Worm (Caenorhabditis elegans) whole organism, L4 larva: ENCODE results near the gene K07H8.2.
A peak's percentile ranks its signal among the peaks of the same experiment; 100 is the strongest.

Experiments
- F10B5.3 ChIP-seq: sonication (generic microtip); optimal IDR thresholded peaks from 2 replicates; lab custom pipeline; 2016; ENCODE audit warnings: mild to moderate bottlenecking, missing genetic modification characterization, missing compliant biosample characterization
- F26F4.8 ChIP-seq: fragments of 200-800 bp; sonication (Bioruptor generic); conservative IDR thresholded peaks from 2 replicates; pipeline ENCODE4 v1.3.6; 2022; ENCODE audit warnings: missing genetic modification characterization, missing compliant biosample characterization
- F37D6.2 ChIP-seq: sonication (generic microtip); optimal IDR thresholded peaks from 2 replicates; lab custom pipeline; 2016; ENCODE audit warnings: mild to moderate bottlenecking, missing genetic modification characterization, missing compliant biosample characterization
- T26A8.4 ChIP-seq: fragments of 200-800 bp; sonication (Bioruptor generic); IDR thresholded peaks from 2 replicates; pipeline ENCODE4 v1.3.6; 2022; ENCODE audit warnings: missing genetic modification characterization, missing compliant biosample characterization
- Y5F2A.4 ChIP-seq: fragments of 200-800 bp; sonication (Bioruptor generic); optimal IDR thresholded peaks from 2 replicates; lab custom pipeline; 2018; ENCODE audit warnings: mild to moderate bottlenecking, missing genetic modification characterization, missing compliant biosample characterization
- ZK337.2 ChIP-seq: fragments of 200-800 bp; sonication (Bioruptor generic); IDR thresholded peaks from 2 replicates; pipeline ENCODE4 v1.3.6; 2022; ENCODE audit warnings: missing genetic modification reagents, missing genetic modification characterization, missing compliant biosample characterization
- aha-1 ChIP-seq: fragments of 150-350 bp; peaks from one replicate; lab custom pipeline; 2014; ENCODE audit warnings: missing biosample characterization, missing genetic modification characterization
- ceh-62 ChIP-seq: sonication (generic microtip); optimal IDR thresholded peaks from 2 replicates; lab custom pipeline; 2017; ENCODE audit warnings: missing biosample characterization, missing genetic modification characterization
- ceh-82 ChIP-seq: sonication (generic microtip); optimal IDR thresholded peaks from 2 replicates; lab custom pipeline; 2017; ENCODE audit warnings: missing biosample characterization, missing genetic modification characterization
- ces-1 ChIP-seq: fragments of 150-350 bp; sonication (generic microtip); optimal IDR thresholded peaks from 4 replicates; lab custom pipeline; 2014; ENCODE audit warnings: missing biosample characterization, missing genetic modification reagents, missing genetic modification characterization
- daf-12 ChIP-seq: fragments of 150-350 bp; optimal IDR thresholded peaks from 2 replicates; lab custom pipeline; 2014; ENCODE audit warnings: missing biosample characterization, missing genetic modification reagents, missing genetic modification characterization
- daf-8 ChIP-seq: fragments of 200-800 bp; sonication (Bioruptor generic); IDR thresholded peaks from 2 replicates; pipeline ENCODE4 v1.3.6; 2022; ENCODE audit warnings: missing genetic modification characterization, missing compliant biosample characterization
- dmd-8 ChIP-seq: fragments of 200-800 bp; sonication (Bioruptor generic); IDR thresholded peaks from 2 replicates; pipeline ENCODE4 v1.3.6; 2022; ENCODE audit warnings: missing genetic modification characterization, missing compliant biosample characterization
- duxl-1 ChIP-seq: sonication (generic microtip); optimal IDR thresholded peaks from 2 replicates; lab custom pipeline; 2016; ENCODE audit warnings: mild to moderate bottlenecking, missing genetic modification characterization, moderate library complexity, missing compliant biosample characterization; ENCODE audit not compliant: poor library complexity
- egl-27 ChIP-seq: sonication (generic microtip); optimal IDR thresholded peaks from 3 replicates; lab custom pipeline; 2017; ENCODE audit warnings: missing biosample characterization, missing genetic modification reagents, missing genetic modification characterization
- fkh-10 ChIP-seq: fragments of 150-350 bp; optimal IDR thresholded peaks from 2 replicates; lab custom pipeline; 2014; ENCODE audit warnings: missing biosample characterization, missing genetic modification reagents, missing genetic modification characterization
- hmg-1.1 ChIP-seq: fragments of 200-800 bp; sonication (Bioruptor generic); IDR thresholded peaks from 2 replicates; pipeline ENCODE4 v1.3.6; 2022; ENCODE audit warnings: missing genetic modification reagents, missing genetic modification characterization, missing compliant biosample characterization
- jun-1 ChIP-seq: fragments of 150-350 bp; optimal IDR thresholded peaks from 2 replicates; lab custom pipeline; 2014; ENCODE audit warnings: missing biosample characterization, missing genetic modification reagents, missing genetic modification characterization
- lin-1 ChIP-seq: fragments of 200-800 bp; sonication (Bioruptor generic); IDR thresholded peaks from 2 replicates; pipeline ENCODE4 v1.3.6; 2022; ENCODE audit warnings: missing genetic modification reagents, missing genetic modification characterization, missing compliant biosample characterization
- lin-13 ChIP-seq: fragments of 150-350 bp; optimal IDR thresholded peaks from 2 replicates; lab custom pipeline; 2014; ENCODE audit warnings: missing biosample characterization, missing genetic modification reagents, missing genetic modification characterization
- lin-15B ChIP-seq: fragments of 150-350 bp; sonication (generic microtip); optimal IDR thresholded peaks from 3 replicates; lab custom pipeline; 2014; ENCODE audit warnings: missing biosample characterization, missing genetic modification characterization
- lsy-2 ChIP-seq, 2 experiments: fragments of 150-350 bp in 1 of 2; sonication (generic microtip) in 1 of 2; optimal IDR thresholded peaks; 2 replicates each; lab custom pipeline; 2014 to 2017; ENCODE audit warnings: missing biosample characterization in 2 of 2, missing genetic modification characterization in 2 of 2
- madf-5 ChIP-seq, 2 experiments: fragments of 200-800 bp; sonication (Bioruptor generic); IDR thresholded peaks; 2 replicates each; pipeline ENCODE4 v1.3.6; 2022; ENCODE audit warnings: missing compliant biosample characterization in 2 of 2, missing genetic modification characterization in 2 of 2
- mes-2 ChIP-seq: sonication (generic microtip); optimal IDR thresholded peaks from 2 replicates; lab custom pipeline; 2016; ENCODE audit warnings: missing genotype, mild to moderate bottlenecking, missing genetic modification characterization, missing compliant biosample characterization; ENCODE audit not compliant: poor library complexity, severe bottlenecking
- nhr-10 ChIP-seq: fragments of 150-350 bp; optimal IDR thresholded peaks from 2 replicates; lab custom pipeline; 2014; ENCODE audit warnings: missing biosample characterization, missing genetic modification characterization
- nhr-237 ChIP-seq: sonication (generic microtip); optimal IDR thresholded peaks from 2 replicates; lab custom pipeline; 2017; ENCODE audit warnings: missing biosample characterization, missing genetic modification characterization
- nhr-28 ChIP-seq: fragments of 150-350 bp; optimal IDR thresholded peaks from 2 replicates; lab custom pipeline; 2014; ENCODE audit warnings: missing biosample characterization, missing genetic modification characterization
- nhr-77 ChIP-seq: fragments of 150-350 bp; optimal IDR thresholded peaks from 2 replicates; lab custom pipeline; 2014; ENCODE audit warnings: missing biosample characterization, missing genetic modification characterization
- pqm-1 ChIP-seq: sonication (generic microtip); optimal IDR thresholded peaks from 2 replicates; lab custom pipeline; 2017; ENCODE audit warnings: missing biosample characterization, missing genetic modification characterization
- sdz-12 ChIP-seq: fragments of 200-800 bp; sonication (Bioruptor generic); optimal IDR thresholded peaks from 2 replicates; lab custom pipeline; 2018; ENCODE audit warnings: mild to moderate bottlenecking, missing genetic modification characterization, missing compliant biosample characterization
- set-16 ChIP-seq: fragments of 200-800 bp; sonication (Bioruptor generic); IDR thresholded peaks from 2 replicates; pipeline ENCODE4 v1.3.6; 2022; ENCODE audit warnings: missing genetic modification reagents, missing genetic modification characterization, missing compliant biosample characterization
- skn-1 ChIP-seq: fragments of 150-350 bp; optimal IDR thresholded peaks from 2 replicates; lab custom pipeline; 2014; ENCODE audit warnings: missing biosample characterization, missing genetic modification characterization
- snpc-1.2 ChIP-seq: fragments of 200-800 bp; sonication (Bioruptor generic); IDR thresholded peaks from 2 replicates; pipeline ENCODE4 v1.3.6; 2022; ENCODE audit warnings: missing genetic modification reagents, missing genetic modification characterization, missing compliant biosample characterization
- unc-130 ChIP-seq: sonication (generic microtip); optimal IDR thresholded peaks from 2 replicates; lab custom pipeline; 2016; ENCODE audit warnings: missing genetic modification reagents, missing genetic modification characterization, missing compliant biosample characterization
- unc-39 ChIP-seq: sonication (generic microtip); optimal IDR thresholded peaks from 2 replicates; lab custom pipeline; 2017; ENCODE audit warnings: missing biosample characterization, missing genetic modification characterization
- unc-62 ChIP-seq, 3 experiments: fragments of 150-350 bp in 1 of 3; sonication (generic microtip); optimal IDR thresholded peaks in 2 of 3; peaks in 1 of 3; 1 replicate in 1 of 3; 2 replicates in 2 of 3; lab custom pipeline; 2014 to 2017; ENCODE audit warnings: missing biosample characterization in 3 of 3, missing genetic modification characterization in 3 of 3, missing genetic modification reagents in 3 of 3, missing genotype in 1 of 3
- zag-1 ChIP-seq: fragments of 150-350 bp; optimal IDR thresholded peaks from 2 replicates; lab custom pipeline; 2014; ENCODE audit warnings: missing biosample characterization, missing genetic modification characterization
- zfp-2 ChIP-seq: sonication (generic microtip); optimal IDR thresholded peaks from 2 replicates; lab custom pipeline; 2016; ENCODE audit warnings: mild to moderate bottlenecking, missing genetic modification characterization, missing compliant biosample characterization

The K07H8.2 gene

ce11 chrIV:8266024-8266949 lies 25.0 kb upstream of the K07H8.2 start (continued):
- TF ChIP-seq fkh-10 (GFP tag; lab: Kevin White, UChicago) (no peak), unc-130 (GFP tag; lab: Kevin White, UChicago) (no peak), ceh-62 (tag; lab: Kevin White, UChicago) (no peak), nhr-77 (tag; lab: Kevin White, UChicago) (no peak), aha-1 (tag; lab: Kevin White, UChicago) (peak; percentile 68), F26F4.8 (GFP tag; lab: Robert Waterston, UW) (no peak), nhr-10 (tag; lab: Kevin White, UChicago) (no peak), egl-27 (no peak), lsy-2 (tag; optimal IDR thresholded peaks at IDR 0.05; lab: Kevin White, UChicago) (no peak), daf-12 (tag; lab: Kevin White, UChicago) (no peak), lin-1 (no peak), Y5F2A.4 (peak; percentile 12), snpc-1.2 (GFP tag; lab: Robert Waterston, UW) (0 out of 2 replicates have a peak, but pooled peaks have one; percentile 12), F37D6.2 (no peak), jun-1 (no peak)
- TF ChIP-seq, all 104 proteins: peak for 17

- TF ChIP-seq dmd-8 (GFP tag; lab: Robert Waterston, UW): no peak
- no peak for TF ChIP-seq jun-1
- no peak for TF ChIP-seq lin-15B (tag; lab: Kevin White, UChicago)
- no peak for TF ChIP-seq zag-1 (tag; lab: Kevin White, UChicago)
- TF ChIP-seq nhr-77 (tag; lab: Kevin White, UChicago): no peak
- TF ChIP-seq nhr-28 (tag; lab: Kevin White, UChicago): no peak
- no peak for TF ChIP-seq pqm-1 (tag; lab: Kevin White, UChicago)
- TF ChIP-seq set-16: no peak
- TF ChIP-seq duxl-1 (tag; lab: Kevin White, UChicago): no peak
- TF ChIP-seq ces-1: no peak
- TF ChIP-seq lin-13: no peak
- no peak for TF ChIP-seq lin-1
- TF ChIP-seq unc-39: no peak
- no peak for TF ChIP-seq nhr-237
- TF ChIP-seq F10B5.3 (tag; lab: Kevin White, UChicago): no peak
- TF ChIP-seq daf-8 (GFP tag; lab: Robert Waterston, UW): no peak
- no peak for TF ChIP-seq hmg-1.1 (GFP tag; lab: Robert Waterston, UW)
- no peak for TF ChIP-seq F26F4.8 (GFP tag; lab: Robert Waterston, UW)
- no peak for TF ChIP-seq ZK337.2
- no peak for TF ChIP-seq T26A8.4 (GFP tag; lab: Robert Waterston, UW)
Observed at ce11 chrIV:8268024-8268423, 23.3 kb upstream of the K07H8.2 start, which contains the start of the genes K07H8.5 and K07H8.8. Gene K07H8.5 (plus strand): TSS chrIV:8268324. Gene K07H8.8 (minus strand): TSS chrIV:8268412.

DNA sequence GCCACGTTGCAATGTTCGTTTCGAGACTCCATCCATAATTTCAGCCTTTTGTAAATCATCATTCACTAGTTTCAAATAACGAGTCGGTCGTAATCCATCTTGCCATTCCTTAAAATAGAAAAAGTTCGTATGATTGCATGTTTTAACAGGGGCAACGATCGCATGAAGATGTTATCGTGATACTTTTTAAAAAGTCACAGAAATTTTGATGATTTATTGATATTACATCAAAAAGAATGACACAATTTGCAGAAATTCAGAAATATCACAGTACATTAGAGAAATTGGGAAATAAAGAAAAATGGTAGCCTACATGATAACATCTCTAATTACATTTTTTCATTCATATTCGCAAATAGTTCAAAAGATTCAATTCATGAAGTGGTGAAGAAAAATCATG lies 18.0 kb upstream of the K07H8.2 start:
- TF ChIP-seq sdz-12 (GFP tag; lab: Kevin White, UChicago) (no peak), mes-2 (tag; lab: Kevin White, UChicago) (no peak), nhr-28 (tag; lab: Kevin White, UChicago) (peak; percentile 49), unc-62 (GFP tag; optimal IDR thresholded peaks at IDR 0.05 in 1 of 2; lab: Kevin White, UChicago) (peak in 1 of 2 experiments; percentile 88), unc-62 (tag; optimal IDR thresholded peaks at IDR 0.05; lab: Kevin White, UChicago) (no peak), ceh-82 (no peak)

DNA sequence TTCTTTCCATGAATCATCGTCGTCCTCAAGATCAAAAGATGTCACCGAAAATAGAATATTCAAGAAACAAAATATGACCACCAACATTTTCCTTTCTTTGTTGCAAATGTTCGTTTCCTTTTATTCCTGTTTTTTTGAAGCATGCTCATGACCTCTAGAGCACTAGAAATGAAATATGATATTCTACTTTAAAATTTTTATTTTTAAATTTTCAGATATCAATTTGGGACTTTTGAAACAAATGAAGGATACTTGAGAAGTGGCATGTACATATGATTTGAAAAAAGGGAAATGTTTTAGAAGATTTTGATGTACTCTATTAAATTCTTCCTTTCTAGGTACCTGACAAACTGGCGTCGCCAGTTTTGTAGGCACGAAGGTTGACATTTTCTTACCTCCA lies 16.1 kb upstream of the K07H8.2 start, which contains the start of gene K07H8.11:
K07H8.11 (minus strand) TSS at position 101 of the 400 bp plus-strand sequence.
- TF ChIP-seq skn-1 (no peak), zfp-2 (tag; lab: Kevin White, UChicago) (no peak), madf-5 (GFP tag; IDR thresholded peaks at IDR 0.05; lab: Robert Waterston, UW) (no peak)
- TF ChIP-seq, all 104 proteins: peak for 0
